Fruit fly (Drosophila melanogaster) whole organism, embryonic: Measurements from ENCODE around the gene CG9757.

Source experiments
- Abd-B ChIP-seq: fragments of 200-800 bp; sonication (Bioruptor generic); optimal IDR thresholded peaks from 2 replicates; lab custom pipeline; 2018; ENCODE audit warnings: missing biosample characterization, mild to moderate bottlenecking, missing genetic modification characterization, moderate library complexity
- Aef1 ChIP-seq: fragments of 200-800 bp; sonication (Bioruptor generic); IDR thresholded peaks from 3 replicates; pipeline ENCODE4 v1.3.6; 2022; ENCODE audit warnings: missing biosample characterization, missing genetic modification characterization
- Awh ChIP-seq: fragments of 200-800 bp; sonication (Bioruptor generic); IDR thresholded peaks from 2 replicates; pipeline ENCODE4, ENCODE4 v1.3.6; 2022; ENCODE audit warnings: missing biosample characterization, missing genetic modification characterization
- Bgb ChIP-seq: fragments of 200-800 bp; sonication (Bioruptor generic); IDR thresholded peaks from 2 replicates; pipeline ENCODE4 v1.3.6; 2022; ENCODE audit warnings: missing biosample characterization, missing genetic modification characterization; ENCODE audit not compliant: partially characterized antibody
- CG10267 ChIP-seq: fragments of 200-800 bp; sonication (Bioruptor generic); optimal IDR thresholded peaks from 2 replicates; lab custom pipeline; 2018; ENCODE audit warnings: missing biosample characterization, mild to moderate bottlenecking, missing genetic modification characterization, moderate library complexity
- CG11456 ChIP-seq: fragments of 200-800 bp; sonication (Bioruptor generic); IDR thresholded peaks from 3 replicates; pipeline ENCODE4 v1.3.6; 2022; ENCODE audit warnings: missing biosample characterization, missing genetic modification characterization
- CG12744 ChIP-seq: fragments of 200-800 bp; sonication (Bioruptor generic); optimal IDR thresholded peaks from 2 replicates; lab custom pipeline; 2016; ENCODE audit warnings: missing biosample characterization, missing genetic modification characterization
- CG13624 ChIP-seq: fragments of 200-800 bp; sonication (Bioruptor generic); optimal IDR thresholded peaks from 2 replicates; lab custom pipeline; 2016; ENCODE audit warnings: missing biosample characterization, missing genetic modification characterization
- CG13775 ChIP-seq: fragments of 200-800 bp; sonication (Bioruptor generic); optimal IDR thresholded peaks from 3 replicates; lab custom pipeline; 2017; ENCODE audit warnings: missing biosample characterization, mild to moderate bottlenecking, missing genetic modification characterization
- CG14965 ChIP-seq: fragments of 200-800 bp; sonication (Bioruptor generic); optimal IDR thresholded peaks from 2 replicates; lab custom pipeline; 2016; ENCODE audit warnings: missing biosample characterization, missing genetic modification characterization, borderline replicate concordance
- CG16863 ChIP-seq: fragments of 200-800 bp; sonication (Bioruptor generic); optimal IDR thresholded peaks from 3 replicates; lab custom pipeline; 2016; ENCODE audit warnings: missing biosample characterization, missing genetic modification characterization
- CG1832 ChIP-seq: fragments of 200-800 bp; sonication (Bioruptor generic); optimal IDR thresholded peaks from 2 replicates; lab custom pipeline; 2017; ENCODE audit warnings: missing biosample characterization, mild to moderate bottlenecking, missing genetic modification characterization, inconsistent platforms
- CG30403 ChIP-seq: fragments of 200-800 bp; sonication (Bioruptor generic); optimal IDR thresholded peaks from 3 replicates; lab custom pipeline; 2016; ENCODE audit warnings: missing biosample characterization, missing genetic modification characterization
- CG3163 ChIP-seq: fragments of 200-800 bp; sonication (Bioruptor generic); optimal IDR thresholded peaks from 3 replicates; lab custom pipeline; 2016; ENCODE audit warnings: missing biosample characterization, missing genetic modification characterization
- CG3726 ChIP-seq: fragments of 200-800 bp; sonication (Bioruptor generic); IDR thresholded peaks from 3 replicates; pipeline ENCODE4, ENCODE4 v1.3.6; 2022; ENCODE audit warnings: missing biosample characterization, missing genetic modification characterization
- CG43689 ChIP-seq: fragments of 200-800 bp; sonication (Bioruptor generic); IDR thresholded peaks from 2 replicates; pipeline ENCODE4 v1.3.6; 2022; ENCODE audit warnings: missing biosample characterization, missing genetic modification characterization
- CG4730 ChIP-seq: fragments of 200-800 bp; sonication (Bioruptor generic); IDR thresholded peaks from 2 replicates; pipeline ENCODE4 v1.3.6; 2022; ENCODE audit warnings: missing biosample characterization, missing genetic modification characterization
- CG7357 ChIP-seq: fragments of 200-800 bp; sonication (Bioruptor generic); IDR thresholded peaks from 3 replicates; pipeline ENCODE4 v1.3.6; 2022; ENCODE audit warnings: missing biosample characterization, missing genetic modification characterization
- CG8388 ChIP-seq: fragments of 200-800 bp; sonication (Bioruptor generic); optimal IDR thresholded peaks from 2 replicates; lab custom pipeline; 2019; ENCODE audit warnings: missing biosample characterization, mild to moderate bottlenecking, missing genetic modification characterization, moderate library complexity
- CG8924 ChIP-seq: fragments of 200-800 bp; optimal IDR thresholded peaks from 3 replicates; lab custom pipeline; 2019; ENCODE audit warnings: missing biosample characterization, mild to moderate bottlenecking, missing genetic modification characterization, moderate library complexity
- CG9609 ChIP-seq: fragments of 200-800 bp; sonication (Bioruptor generic); optimal IDR thresholded peaks from 3 replicates; lab custom pipeline; 2016; ENCODE audit warnings: missing biosample characterization, missing genetic modification characterization
- Chrac-16 ChIP-seq: fragments of 200-800 bp; sonication (Bioruptor generic); optimal IDR thresholded peaks from 3 replicates; lab custom pipeline; 2016; ENCODE audit warnings: missing biosample characterization, missing genetic modification characterization
- Deaf1 ChIP-seq: fragments of 200-800 bp; optimal IDR thresholded peaks from 3 replicates; lab custom pipeline; 2019; ENCODE audit warnings: missing biosample characterization, mild to moderate bottlenecking, missing genetic modification characterization, moderate library complexity
- Dll ChIP-seq: fragments of 200-800 bp; sonication (Bioruptor generic); IDR thresholded peaks from 4 replicates; pipeline ENCODE4 v1.3.6; 2022; ENCODE audit warnings: missing biosample characterization, missing genetic modification characterization; ENCODE audit not compliant: partially characterized antibody
- Doc2 ChIP-seq: fragments of 200-800 bp; sonication (Bioruptor generic); IDR thresholded peaks from 2 replicates; pipeline ENCODE4 v1.3.6; 2022; ENCODE audit warnings: missing biosample characterization, missing genetic modification characterization
- Gsc ChIP-seq: fragments of 200-800 bp; sonication (Bioruptor generic); IDR thresholded peaks from 2 replicates; pipeline ENCODE4 v1.3.6; 2022; ENCODE audit warnings: missing biosample characterization, missing genetic modification characterization
- Hmr ChIP-seq: fragments of 200-800 bp; sonication (Bioruptor generic); optimal IDR thresholded peaks from 3 replicates; lab custom pipeline; 2017; ENCODE audit warnings: mild to moderate bottlenecking, missing biosample characterization, missing genetic modification reagents, missing genetic modification characterization
- Hmx ChIP-seq: fragments of 200-800 bp; sonication (Bioruptor generic); optimal IDR thresholded peaks from 2 replicates; lab custom pipeline; 2016; ENCODE audit warnings: missing biosample characterization, missing genetic modification characterization
- Med ChIP-seq: fragments of 200-800 bp; sonication (Bioruptor generic); peaks from one replicate; lab custom pipeline; 2016; ENCODE audit warnings: missing biosample characterization, missing genetic modification characterization, mild to moderate bottlenecking, inconsistent platforms, moderate library complexity
- NC2β ChIP-seq: fragments of 200-800 bp; sonication (Bioruptor generic); optimal IDR thresholded peaks from 2 replicates; lab custom pipeline; 2016; ENCODE audit warnings: missing biosample characterization, missing genetic modification characterization
- NFAT ChIP-seq: fragments of 200-800 bp; sonication (Bioruptor generic); IDR thresholded peaks from 2 replicates; pipeline ENCODE4 v1.3.6; 2022; ENCODE audit warnings: missing biosample characterization, missing genetic modification characterization
- Nf-YC ChIP-seq: fragments of 200-800 bp; optimal IDR thresholded peaks from 3 replicates; lab custom pipeline; 2019; ENCODE audit warnings: missing biosample characterization, mild to moderate bottlenecking, missing genetic modification characterization, moderate library complexity
- Poxn ChIP-seq: fragments of 200-800 bp; sonication (Bioruptor generic); IDR thresholded peaks from 2 replicates; pipeline ENCODE4 v1.3.6; 2022; ENCODE audit warnings: missing biosample characterization, missing genetic modification characterization
- Ptx1 ChIP-seq: fragments of 200-800 bp; sonication (Bioruptor generic); IDR thresholded peaks from 2 replicates; pipeline ENCODE4 v1.3.6; 2022; ENCODE audit warnings: missing biosample characterization, missing genetic modification characterization
- Xbp1 ChIP-seq: fragments of 200-800 bp; sonication (Bioruptor generic); optimal IDR thresholded peaks from 3 replicates; lab custom pipeline; 2016; ENCODE audit warnings: missing biosample characterization, mild to moderate bottlenecking, missing genetic modification characterization
- croc ChIP-seq: fragments of 200-800 bp; sonication (Bioruptor generic); conservative IDR thresholded peaks from 3 replicates; pipeline ENCODE4 v1.3.6; 2022; ENCODE audit warnings: missing biosample characterization, missing genetic modification characterization
- gro ChIP-seq: fragments of 200-800 bp; sonication (Bioruptor generic); optimal IDR thresholded peaks from 2 replicates; lab custom pipeline; 2016; ENCODE audit warnings: missing biosample characterization, missing genetic modification characterization
- gsb-n ChIP-seq: fragments of 200-800 bp; sonication (Bioruptor generic); optimal IDR thresholded peaks from 3 replicates; lab custom pipeline; 2018; ENCODE audit warnings: missing biosample characterization, mild to moderate bottlenecking, missing genetic modification characterization
- knrl ChIP-seq: fragments of 200-800 bp; sonication (Bioruptor generic); IDR thresholded peaks from 3 replicates; pipeline ENCODE4 v1.3.6; 2022; ENCODE audit warnings: missing biosample characterization, missing genetic modification characterization; ENCODE audit not compliant: partially characterized antibody
- lbe ChIP-seq: fragments of 200-800 bp; sonication (Bioruptor generic); optimal IDR thresholded peaks from 2 replicates; lab custom pipeline; 2016; ENCODE audit warnings: missing biosample characterization, mild to moderate bottlenecking, missing genetic modification characterization
- maf-S ChIP-seq: fragments of 200-800 bp; sonication (Bioruptor generic); optimal IDR thresholded peaks from 2 replicates; lab custom pipeline; 2016; ENCODE audit warnings: missing biosample characterization, missing genetic modification characterization
- schlank ChIP-seq: fragments of 200-800 bp; sonication (Bioruptor generic); optimal IDR thresholded peaks from 2 replicates; lab custom pipeline; 2018; ENCODE audit warnings: missing biosample characterization, mild to moderate bottlenecking, missing genetic modification characterization
- sob ChIP-seq: fragments of 200-800 bp; sonication (Bioruptor generic); IDR thresholded peaks from 2 replicates; pipeline ENCODE4 v1.3.6; 2022; ENCODE audit warnings: missing biosample characterization, missing genetic modification characterization
- stc ChIP-seq: fragments of 200-800 bp; sonication (Bioruptor generic); IDR thresholded peaks from 2 replicates; pipeline ENCODE4 v1.3.6; 2022; ENCODE audit warnings: missing biosample characterization, missing genetic modification characterization
- tin ChIP-seq: fragments of 200-800 bp; sonication (Bioruptor generic); optimal IDR thresholded peaks from 3 replicates; lab custom pipeline; 2016; ENCODE audit warnings: missing biosample characterization, missing genetic modification characterization
- trh ChIP-seq: fragments of 200-800 bp; sonication (Bioruptor generic); optimal IDR thresholded peaks from 2 replicates; lab custom pipeline; 2016; ENCODE audit warnings: missing biosample characterization, missing genetic modification characterization
- twi ChIP-seq: fragments of 200-800 bp; optimal IDR thresholded peaks from 2 replicates; lab custom pipeline; 2019; ENCODE audit warnings: missing biosample characterization, mild to moderate bottlenecking, missing genetic modification characterization, moderate library complexity
- vvl ChIP-seq: fragments of 200-800 bp; sonication (Bioruptor generic); IDR thresholded peaks from 2 replicates; pipeline ENCODE4 v1.3.6; 2022; ENCODE audit warnings: missing biosample characterization, missing genetic modification characterization
- zf30C ChIP-seq: fragments of 200-800 bp; sonication (Bioruptor generic); optimal IDR thresholded peaks from 3 replicates; lab custom pipeline; 2018; ENCODE audit warnings: missing biosample characterization, mild to moderate bottlenecking, missing genetic modification characterization
- zfh1 ChIP-seq: fragments of 200-800 bp; sonication (Bioruptor generic); IDR thresholded peaks from 3 replicates; pipeline ENCODE4 v1.3.6; 2022; ENCODE audit warnings: missing biosample characterization, missing genetic modification characterization

The CG9757 gene

dm6 chr3R:13660924-13661659, 48.9 kb upstream of the CG9757 start, which contains the start of gene B52 (continued):
- TF ChIP-seq croc, result no peak; the same call in 2 of the 3 replicates
- TF ChIP-seq CG4730, result 0 out of 2 replicates have a peak, but pooled peaks have one; percentile 26
- no peak for TF ChIP-seq Nf-YC
- TF ChIP-seq CG14965 (GFP tag; lab: Kevin White, UChicago), result no peak
- TF ChIP-seq CG3726 (GFP tag; lab: Robert Waterston, UW), result no peak
- TF ChIP-seq CG11456 (GFP tag; lab: Robert Waterston, UW), result peak; percentile 87
- peak; percentile 20 for TF ChIP-seq zf30C (GFP tag; lab: Kevin White, UChicago)
- no peak for TF ChIP-seq CG8924 (tag; lab: Kevin White, UChicago)
- TF ChIP-seq Gsc (GFP tag; lab: Robert Waterston, UW), result no peak; the same call in 1 of the 2 replicates
- TF ChIP-seq gro (GFP tag; lab: Kevin White, UChicago), result peak; percentile 39
- TF ChIP-seq Awh, result peak; percentile 64
- peak; percentile 59 for TF ChIP-seq knrl (GFP tag; lab: Robert Waterston, UW)
- no peak for TF ChIP-seq Poxn (GFP tag; lab: Robert Waterston, UW)
- TF ChIP-seq CG1832 (GFP tag; lab: Kevin White, UChicago), result no peak
- peak; percentile 55; the same call in 1 of the 3 replicates for TF ChIP-seq Aef1 (GFP tag; lab: Robert Waterston, UW)
- TF ChIP-seq CG8388 (GFP tag; lab: Kevin White, UChicago), result peak; percentile 40
- 0 out of 4 replicates have a peak, but pooled peaks have one; percentile 47 for TF ChIP-seq Dll (GFP tag; lab: Robert Waterston, UW)
- TF ChIP-seq trh, result no peak
- TF ChIP-seq Med (GFP tag; lab: Kevin White, UChicago), result peak; percentile 97
- peak; percentile 8 for TF ChIP-seq tin (GFP tag; lab: Kevin White, UChicago)
- TF ChIP-seq NC2β (GFP tag; lab: Kevin White, UChicago), result peak; percentile 85
- peak; percentile 34 for TF ChIP-seq Chrac-16 (GFP tag; lab: Kevin White, UChicago)
- TF ChIP-seq lbe (GFP tag; lab: Kevin White, UChicago), result peak; percentile 49
- TF ChIP-seq CG3163 (GFP tag; lab: Kevin White, UChicago), result peak; percentile 20
- TF ChIP-seq CG13624, result peak; percentile 64
- TF ChIP-seq NFAT (GFP tag; lab: Robert Waterston, UW), result peak; percentile 78; the same call in 1 of the 2 replicates
- peak; percentile 55; the same call in 1 of the 2 replicates for TF ChIP-seq Bgb (GFP tag; lab: Robert Waterston, UW)
- peak; percentile 59 for TF ChIP-seq Ptx1
- no peak for TF ChIP-seq twi (tag; lab: Kevin White, UChicago)
- peak; percentile 75 for TF ChIP-seq schlank
- peak; percentile 31; the same call in 1 of the 3 replicates for TF ChIP-seq CG7357 (GFP tag; lab: Robert Waterston, UW)
- TF ChIP-seq Hmr (GFP tag; lab: Kevin White, UChicago), result peak; percentile 77
- TF ChIP-seq Doc2 (GFP tag; lab: Robert Waterston, UW), result no peak
- no peak for TF ChIP-seq CG43689 (GFP tag; lab: Robert Waterston, UW)
- TF ChIP-seq CG9609, result peak; percentile 48
- peak; percentile 42 for TF ChIP-seq maf-S (GFP tag; lab: Kevin White, UChicago)
- TF ChIP-seq CG10267 (tag; lab: Kevin White, UChicago), result peak; percentile 37
- TF ChIP-seq Abd-B (GFP tag; lab: Kevin White, UChicago), result peak; percentile 10
- TF ChIP-seq sob, result peak; percentile 57; the same call in 1 of the 2 replicates
- TF ChIP-seq CG16863 (GFP tag; lab: Kevin White, UChicago), result peak; percentile 47
- no peak for TF ChIP-seq CG30403 (GFP tag; lab: Kevin White, UChicago)
- TF ChIP-seq zfh1 (GFP tag; lab: Robert Waterston, UW), result peak; percentile 77
- peak; percentile 66 for TF ChIP-seq CG13775
- no peak for TF ChIP-seq Hmx (GFP tag; lab: Kevin White, UChicago)
- TF ChIP-seq Xbp1, result peak; percentile 35
- TF ChIP-seq Deaf1 (tag; lab: Kevin White, UChicago), result no peak
- peak; percentile 80 for TF ChIP-seq vvl (GFP tag; lab: Robert Waterston, UW)
- peak; percentile 28 for TF ChIP-seq CG12744 (GFP tag; lab: Kevin White, UChicago)
- TF ChIP-seq gsb-n (tag; lab: Kevin White, UChicago), result peak; percentile 61
- peak; percentile 61; the same call in 1 of the 2 replicates for TF ChIP-seq stc (GFP tag; lab: Robert Waterston, UW)
